Fruit fly (Drosophila melanogaster): ENCODE measurements around the gene LanB2.

LanB2 gene

DNA sequence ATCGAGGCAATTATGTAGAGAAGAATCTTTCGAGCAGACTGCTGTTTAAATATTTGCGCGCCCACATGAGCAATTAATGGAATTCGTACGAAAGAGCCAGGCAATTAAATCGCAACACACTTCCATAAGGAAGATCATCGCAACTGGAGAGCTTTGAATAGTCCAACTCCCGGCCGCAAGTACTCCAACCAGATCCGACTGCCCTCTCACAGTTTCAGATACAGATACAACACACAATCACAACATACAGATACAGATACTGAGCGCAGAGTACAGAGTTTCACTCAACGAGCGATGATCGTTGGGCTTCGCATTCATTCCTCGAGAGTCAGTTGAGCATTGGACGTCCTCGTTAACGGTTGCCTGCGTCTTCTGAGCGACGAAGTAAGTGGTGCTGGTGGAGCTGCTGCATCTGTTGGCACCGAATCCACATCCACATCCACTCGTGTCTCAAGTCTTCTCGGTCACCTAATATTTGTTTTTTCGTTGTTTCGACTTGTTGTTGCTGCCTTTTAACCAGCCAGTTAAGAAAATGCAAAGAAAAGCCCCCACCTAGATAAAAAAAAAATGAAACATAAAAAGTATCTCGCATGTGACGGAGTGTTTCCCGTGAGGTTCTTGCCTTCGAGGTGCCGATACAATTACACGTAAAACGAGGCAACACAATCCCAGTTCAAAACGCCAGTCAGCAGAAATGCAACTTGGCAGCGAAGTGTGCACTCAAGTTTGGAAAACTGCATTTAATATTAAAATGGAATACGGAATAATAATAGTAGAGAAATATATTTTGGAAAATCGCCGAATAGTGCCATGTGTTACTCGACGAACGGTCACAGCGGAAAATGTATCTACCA is at the start of gene LanB2:
Gene LanB2, plus strand, starts transcription at position 326 of the 854 bp plus-strand sequence.
- TF ChIP-seq fkh (GFP tag; optimal IDR thresholded peaks at IDR 0.05) (peak; percentile 80), ss (GFP tag; optimal IDR thresholded peaks at IDR 0.05) (peak; percentile 12 to 53), vri (GFP tag; optimal IDR thresholded peaks at IDR 0.05) (peak; percentile 15), Blimp-1 (GFP tag; optimal IDR thresholded peaks at IDR 0.05) (peak; percentile 52), CG6163 (GFP tag; IDR thresholded peaks at IDR 0.05) (peak; percentile 56; the same call in 2 of the 3 replicates), svp (GFP tag) (peak; percentile 82), CG8319 (GFP tag; optimal IDR thresholded peaks at IDR 0.05) (no peak), Lpt (GFP tag; optimal IDR thresholded peaks at IDR 0.05) (no peak), CG9139 (GFP tag; optimal IDR thresholded peaks at IDR 0.05) (peak; percentile 27), eg (GFP tag; IDR thresholded peaks at IDR 0.05) (peak; percentile 51; the same call in 1 of the 3 replicates), dsx (GFP tag; optimal IDR thresholded peaks at IDR 0.05; ENCODE audit: poor library complexity, severe bottlenecking) (peak; percentile 97), spab (GFP tag; optimal IDR thresholded peaks at IDR 0.05) (no peak), Ets96B (tag; optimal IDR thresholded peaks at IDR 0.05) (peak; percentile 10), CG6808 (GFP tag; optimal IDR thresholded peaks at IDR 0.05) (peak; percentile 24), CG15336 (GFP tag; IDR thresholded peaks at IDR 0.05) (peak; percentile 30; the same call in 1 of the 2 replicates), CG31627 (GFP tag; optimal IDR thresholded peaks at IDR 0.05) (no peak), net (GFP tag; optimal IDR thresholded peaks at IDR 0.05) (peak; percentile 12), CG16779 (tag; optimal IDR thresholded peaks at IDR 0.05) (peak; percentile 30), Eip75B (GFP tag; optimal IDR thresholded peaks at IDR 0.05) (no peak), Hr39 (GFP tag; optimal IDR thresholded peaks at IDR 0.05) (no peak), Sox102F (GFP tag; optimal IDR thresholded peaks at IDR 0.05) (no peak), lz (GFP tag; optimal IDR thresholded peaks at IDR 0.05) (no peak), salr (GFP tag; optimal IDR thresholded peaks at IDR 0.05) (no peak), fd85E (GFP tag; optimal IDR thresholded peaks at IDR 0.05) (peak; percentile 25), CG34406 (GFP tag; optimal IDR thresholded peaks at IDR 0.05) (peak; percentile 6), CG6276 (GFP tag; optimal IDR thresholded peaks at IDR 0.05) (no peak), CG6792 (GFP tag; optimal IDR thresholded peaks at IDR 0.05) (peak; percentile 12), CG8119 (GFP tag; IDR thresholded peaks at IDR 0.05) (peak; percentile 59; the same call in 2 of the 3 replicates), CG6854 (GFP tag; optimal IDR thresholded peaks at IDR 0.05) (no peak), Eip78C (GFP tag) (peak; percentile 67), CG1621 (tag; optimal IDR thresholded peaks at IDR 0.05) (peak; percentile 39), esn (GFP tag; optimal IDR thresholded peaks at IDR 0.05) (peak; percentile 8), Hr4 (GFP tag; optimal IDR thresholded peaks at IDR 0.05) (no peak)

DNA sequence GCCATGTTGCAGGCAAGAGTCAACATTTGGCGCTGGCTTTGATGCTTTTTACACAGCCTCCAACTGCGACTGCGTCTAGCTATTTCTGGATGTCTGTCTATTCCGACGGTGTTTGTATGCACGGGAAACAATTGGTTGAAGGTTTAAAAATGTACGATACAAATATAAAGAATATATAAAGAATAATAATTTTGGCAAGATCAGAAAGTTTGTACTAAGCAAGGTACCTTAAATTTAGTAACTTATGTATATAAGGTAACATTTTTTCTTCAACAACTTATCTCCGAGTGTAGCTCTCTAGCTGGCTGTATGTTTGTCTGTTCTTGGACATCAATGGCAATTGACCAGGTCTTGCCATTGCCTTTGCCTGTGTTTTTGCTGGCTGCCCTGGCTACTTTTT is 47.9 kb upstream of the LanB2 start:
- TF ChIP-seq CG9139 (GFP tag; optimal IDR thresholded peaks at IDR 0.05) = no peak
- TF ChIP-seq salr (GFP tag; optimal IDR thresholded peaks at IDR 0.05) = peak in 1 of 2 experiments; percentile 70
- no peak for TF ChIP-seq Blimp-1 (GFP tag; optimal IDR thresholded peaks at IDR 0.05)
- no peak for TF ChIP-seq Met (GFP tag; optimal IDR thresholded peaks at IDR 0.05)
- TF ChIP-seq eg (GFP tag; IDR thresholded peaks at IDR 0.05) = peak; percentile 87
- TF ChIP-seq Eip78C (GFP tag) = peak; percentile 76
- peak; percentile 71 for TF ChIP-seq dac (GFP tag; optimal IDR thresholded peaks at IDR 0.05)
- peak; percentile 73 for TF ChIP-seq OdsH (GFP tag; optimal IDR thresholded peaks at IDR 0.05)
- peak; percentile 90 for TF ChIP-seq CG8119 (GFP tag; IDR thresholded peaks at IDR 0.05)
- TF ChIP-seq CG11762 (GFP tag; optimal IDR thresholded peaks at IDR 0.05; ENCODE audit: insufficient read depth) = peak; percentile 1
- peak; percentile 75 for TF ChIP-seq Lpt (GFP tag; optimal IDR thresholded peaks at IDR 0.05)
- no peak for TF ChIP-seq svp (GFP tag)
- TF ChIP-seq Gug (GFP tag; IDR thresholded peaks at IDR 0.05) = peak; percentile 76
- no peak for TF ChIP-seq CG31627 (GFP tag; optimal IDR thresholded peaks at IDR 0.05)
- TF ChIP-seq esn (GFP tag; optimal IDR thresholded peaks at IDR 0.05) = no peak
- no peak for TF ChIP-seq CG8632 (GFP tag; optimal IDR thresholded peaks at IDR 0.05)
- TF ChIP-seq CG15336 (GFP tag; IDR thresholded peaks at IDR 0.05) = peak; percentile 94
- TF ChIP-seq vri (GFP tag; optimal IDR thresholded peaks at IDR 0.05) = no peak
- TF ChIP-seq CG32006 (GFP tag; optimal IDR thresholded peaks at IDR 0.05) = peak; percentile 91
- no peak for TF ChIP-seq CG8319 (GFP tag; optimal IDR thresholded peaks at IDR 0.05)
- peak; percentile 48 for TF ChIP-seq pdm3 (GFP tag; optimal IDR thresholded peaks at IDR 0.05)
- TF ChIP-seq CG34406 (GFP tag; optimal IDR thresholded peaks at IDR 0.05) = no peak
- no peak for TF ChIP-seq Hr39 (GFP tag; optimal IDR thresholded peaks at IDR 0.05)
- peak; percentile 88 for TF ChIP-seq Hr4 (GFP tag; optimal IDR thresholded peaks at IDR 0.05)
- peak; percentile 58 for TF ChIP-seq net (GFP tag; optimal IDR thresholded peaks at IDR 0.05)
- TF ChIP-seq cyc (GFP tag; optimal IDR thresholded peaks at IDR 0.05) = no peak
- peak; percentile 71 for TF ChIP-seq CG3919 (GFP tag; optimal IDR thresholded peaks at IDR 0.05)
- peak; percentile 40 for TF ChIP-seq CG3032 (tag; optimal IDR thresholded peaks at IDR 0.05)
- TF ChIP-seq CG6163 (GFP tag; IDR thresholded peaks at IDR 0.05) = peak; percentile 87
- TF ChIP-seq fd59A (GFP tag; optimal IDR thresholded peaks at IDR 0.05) = no peak
- TF ChIP-seq Hr38 (GFP tag; optimal IDR thresholded peaks at IDR 0.05) = no peak
